Fruit fly (Drosophila melanogaster) whole organism, pupa: ENCODE data around the gene cona.
A peak's percentile ranks its signal among the peaks of the same experiment; 100 is the strongest.

Experiments used
- gl ChIP-seq: fragments of 200-800 bp; sonication (Bioruptor generic); optimal IDR thresholded peaks from 2 replicates; lab custom pipeline; 2018; ENCODE audit warnings: missing biosample characterization, mild to moderate bottlenecking, missing genetic modification characterization
- rn ChIP-seq: fragments of 200-800 bp; sonication (Bioruptor generic); IDR thresholded peaks from 2 replicates; pipeline ENCODE4 v1.3.6; 2022; ENCODE audit warnings: missing biosample characterization, missing genetic modification characterization

DNA sequence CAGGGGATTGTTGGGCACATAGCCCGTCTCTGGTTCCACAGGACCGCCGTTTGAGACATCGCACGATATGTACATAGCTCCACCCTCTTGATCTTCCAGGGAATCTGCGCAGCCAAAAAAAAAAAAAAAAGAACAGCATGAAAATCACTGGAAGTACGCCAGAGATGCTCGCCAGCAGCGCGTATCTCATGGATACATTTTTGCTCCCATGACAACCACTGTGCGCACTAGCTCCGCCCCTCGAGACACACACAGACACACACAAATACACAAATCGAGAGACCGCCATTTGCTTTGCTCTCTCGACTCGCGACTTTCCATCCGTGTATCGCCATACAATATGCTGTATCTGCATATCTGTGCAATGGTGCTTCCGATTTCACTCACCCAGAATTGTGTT, 14.3 kb upstream of the cona start:
- TF ChIP-seq rn (no peak), gl (tag; lab: Kevin White, UChicago) (peak; percentile 68)
